Fruit fly (Drosophila melanogaster): ENCODE results near the gene GlcAT-S.

- TF ChIP-seq otp (GFP tag; IDR thresholded peaks at IDR 0.05) (peak; percentile 88), vfl (GFP tag; optimal IDR thresholded peaks at IDR 0.05) (no peak), Dref (GFP tag; IDR thresholded peaks at IDR 0.05) (no peak), dysf (GFP tag; IDR thresholded peaks at IDR 0.05) (peak; percentile 67), Dp (GFP tag; optimal IDR thresholded peaks at IDR 0.05) (no peak), lab (GFP tag; optimal IDR thresholded peaks at IDR 0.05) (no peak), aop (GFP tag; IDR thresholded peaks at IDR 0.05) (no peak), Eip74EF (GFP tag; optimal IDR thresholded peaks at IDR 0.05) (peak in 1 of 2 experiments; percentile 5), B-H2 (GFP tag; optimal IDR thresholded peaks at IDR 0.05) (no peak), CG7271 (tag; optimal IDR thresholded peaks at IDR 0.05) (peak; percentile 5), fru (optimal IDR thresholded peaks at IDR 0.05) (no peak)
Measured at dm6 chr2L:9598390-9598789, 17.9 kb upstream of the GlcAT-S start.

Measured in whole organism, embryonic.